Worm (Caenorhabditis elegans): ENCODE measurements around the gene luc-7L3.

DNA sequence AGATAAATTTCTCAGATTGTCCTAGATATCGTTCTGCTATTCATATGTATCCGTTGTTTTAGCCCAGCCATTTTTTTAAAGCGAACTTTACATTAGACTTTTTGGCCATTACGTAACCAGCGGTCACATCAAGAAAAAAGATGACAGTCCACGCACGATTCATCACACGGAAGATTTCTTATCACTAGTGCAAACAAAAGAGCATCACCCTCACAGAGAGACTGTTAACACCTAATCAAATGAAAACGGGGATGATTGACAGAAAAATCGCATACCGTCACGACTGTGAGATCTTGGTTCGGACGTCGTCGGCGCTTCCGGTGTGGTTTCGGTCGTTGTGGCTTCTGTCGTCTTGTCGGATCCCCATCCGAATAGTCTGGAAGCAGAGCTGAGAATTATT, 21.2 kb downstream of the luc-7L3 start:
- TF ChIP-seq lir-3 (tag; optimal IDR thresholded peaks at IDR 0.05) (no peak), hlh-11 (tag; optimal IDR thresholded peaks at IDR 0.05) (no peak), F49E8.2 (tag; optimal IDR thresholded peaks at IDR 0.05; ENCODE audit: borderline replicate concordance) (no peak), lin-15B (tag; optimal IDR thresholded peaks at IDR 0.05) (no peak), daf-12 (tag; optimal IDR thresholded peaks at IDR 0.05) (no peak), unc-62 (GFP tag; optimal IDR thresholded peaks at IDR 0.05 in 1 of 2) (no peak), unc-62 (tag; optimal IDR thresholded peaks at IDR 0.05) (no peak), cey-2 (tag; optimal IDR thresholded peaks at IDR 0.05; ENCODE audit: borderline replicate concordance, insufficient read depth) (no peak), mdt-29 (GFP tag; IDR thresholded peaks at IDR 0.05) (no peak), snpc-4 (tag; optimal IDR thresholded peaks at IDR 0.05) (no peak), ces-1 (GFP tag; optimal IDR thresholded peaks at IDR 0.05) (no peak)

All from whole organism, L4 larva.